Fruit fly (Drosophila melanogaster) S2 (cell line): ENCODE measurements around the gene CG15177.

Experiments
- CG8478 ChIP-seq: fragments of >200 bp; optimal IDR thresholded peaks from 2 replicates; lab custom pipeline; 2018
- CTCF ChIP-seq, 2 experiments: fragments of >200 bp; optimal IDR thresholded peaks; 2 replicates each; lab custom pipeline; 2018

DNA sequence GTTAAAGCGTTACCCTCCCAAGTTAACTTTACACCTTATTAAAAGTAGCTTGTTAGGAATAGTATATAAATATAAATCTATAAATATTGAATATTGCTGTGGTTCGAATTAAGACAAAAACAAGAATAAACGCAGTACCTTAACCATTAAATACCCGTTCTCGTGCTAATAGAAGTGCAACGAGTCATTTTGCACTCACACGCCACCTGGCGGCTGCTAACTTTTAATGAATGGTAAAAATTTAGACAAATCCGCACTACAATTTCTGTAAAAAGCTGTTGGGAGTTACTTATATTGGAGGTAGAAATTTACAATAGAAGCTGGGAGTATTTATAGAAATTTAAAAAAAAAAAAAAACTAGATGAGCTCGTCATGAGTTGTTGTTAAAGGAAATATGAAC, 24.0 kb downstream of the CG15177 start:
- TF ChIP-seq CTCF (optimal IDR thresholded peaks at IDR 0.05; lab: Kevin White, UChicago), result peak; percentile 21 to 73
- TF ChIP-seq CG8478 (lab: Kevin White, UChicago), result no peak
